Worm (Caenorhabditis elegans): Measurements from ENCODE around the gene pges-2.

The pges-2 gene

DNA sequence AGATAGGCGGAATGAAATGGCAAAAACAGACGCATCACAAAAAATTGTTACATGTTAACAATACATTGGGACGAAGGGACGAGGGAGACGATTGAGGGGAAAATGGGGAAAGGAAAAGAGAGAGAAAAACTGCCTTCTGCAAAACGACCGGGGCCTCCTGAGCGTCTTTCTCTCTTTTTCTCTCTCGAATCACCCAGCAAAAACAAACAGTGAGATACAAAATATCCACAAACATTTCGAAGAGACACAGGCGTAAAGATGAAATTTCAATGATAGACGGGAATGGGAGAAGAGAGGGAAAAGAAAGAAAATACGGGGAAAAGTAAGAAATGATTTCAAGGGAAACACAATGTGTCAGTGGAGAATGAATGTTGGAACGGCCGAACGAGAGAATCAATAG, 21.6 kb downstream of the pges-2 start (continued):
- TF ChIP-seq unc-86 (tag; optimal IDR thresholded peaks at IDR 0.05) (no peak), ztf-4 (tag; optimal IDR thresholded peaks at IDR 0.05) (no peak), nhr-11 (tag; optimal IDR thresholded peaks at IDR 0.05) (no peak), isw-1 (GFP tag; IDR thresholded peaks at IDR 0.05) (no peak), C34B4.2 (tag; optimal IDR thresholded peaks at IDR 0.05) (no peak), lin-39 (tag; optimal IDR thresholded peaks at IDR 0.05) (no peak)

DNA sequence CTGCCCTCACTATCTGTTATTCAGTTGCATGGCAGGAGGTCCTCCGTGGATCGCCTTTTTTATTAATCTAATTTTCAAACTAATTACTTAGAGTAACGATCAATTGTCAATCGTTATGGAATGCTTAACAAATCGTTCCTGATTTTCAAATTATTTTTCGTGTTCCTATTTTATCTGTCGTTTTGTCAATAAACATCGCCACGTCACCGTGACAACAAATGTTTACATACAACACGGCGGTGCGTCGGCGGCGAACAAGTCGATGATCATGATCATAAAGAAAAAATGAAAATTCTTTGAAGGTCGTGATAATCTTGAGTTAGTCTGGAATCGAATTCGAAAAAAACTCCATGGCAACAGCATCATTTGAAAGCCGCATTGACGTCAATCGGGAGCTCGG, 22.1 kb downstream of the pges-2 start:
- no peak for TF ChIP-seq lir-3 (tag; optimal IDR thresholded peaks at IDR 0.05; ENCODE audit: poor library complexity)
- peak; percentile 15 for TF ChIP-seq dsc-1 (tag; optimal IDR thresholded peaks at IDR 0.05)

ce11 chrIV:10344621-10345020, 23.0 kb downstream of the pges-2 start:
- TF ChIP-seq fkh-4 (tag; optimal IDR thresholded peaks at IDR 0.05; ENCODE audit: borderline replicate concordance) (no peak), nhr-71 (tag; optimal IDR thresholded peaks at IDR 0.05) (peak; percentile 56), nhr-47 (tag; optimal IDR thresholded peaks at IDR 0.05) (no peak), elt-2 (tag; optimal IDR thresholded peaks at IDR 0.05) (no peak), grh-1 (GFP tag; IDR thresholded peaks at IDR 0.05) (no peak), skn-1 (tag; optimal IDR thresholded peaks at IDR 0.05) (no peak), dsc-1 (tag; optimal IDR thresholded peaks at IDR 0.05) (peak; percentile 24), tbx-2 (tag; optimal IDR thresholded peaks at IDR 0.05) (peak; percentile 55), egl-27 (tag; optimal IDR thresholded peaks at IDR 0.05) (no peak), xbp-1 (tag; optimal IDR thresholded peaks at IDR 0.05) (peak; percentile 23), egl-13 (tag; optimal IDR thresholded peaks at IDR 0.05) (peak; percentile 20), hpl-2 (GFP tag; optimal IDR thresholded peaks at IDR 0.05) (no peak), nhr-11 (tag; optimal IDR thresholded peaks at IDR 0.05) (no peak), zip-4 (GFP tag; optimal IDR thresholded peaks at IDR 0.05) (no peak), swsn-7 (tag; optimal IDR thresholded peaks at IDR 0.05) (peak; percentile 46), ama-1 (optimal IDR thresholded peaks at IDR 0.05) (no peak), C04F5.9 (tag; optimal IDR thresholded peaks at IDR 0.05) (no peak), lsy-2 (tag; optimal IDR thresholded peaks at IDR 0.05) (peak; percentile 28 to 43), hlh-4 (tag; optimal IDR thresholded peaks at IDR 0.05) (no peak), Y116A8C.19 (tag; optimal IDR thresholded peaks at IDR 0.05; ENCODE audit: borderline replicate concordance) (no peak), efl-3 (GFP tag; optimal IDR thresholded peaks at IDR 0.05) (no peak), nhr-77 (tag; optimal IDR thresholded peaks at IDR 0.05) (no peak), lin-14 (GFP tag; optimal IDR thresholded peaks at IDR 0.05) (peak; percentile 80), ceh-82 (tag; optimal IDR thresholded peaks at IDR 0.05) (peak in 2 of 3 experiments; percentile 14 to 63), snu-23 (GFP tag; optimal IDR thresholded peaks at IDR 0.05) (peak; percentile 55), nhr-12 (tag; optimal IDR thresholded peaks at IDR 0.05) (no peak), dpl-1 (GFP tag; optimal IDR thresholded peaks at IDR 0.05) (no peak), ceh-8 (GFP tag; optimal IDR thresholded peaks at IDR 0.05) (no peak), nhr-90 (tag; optimal IDR thresholded peaks at IDR 0.05; ENCODE audit: poor library complexity) (no peak), lin-35 (GFP tag; optimal IDR thresholded peaks at IDR 0.05) (peak in 1 of 2 experiments; percentile 22), sptf-1 (tag; optimal IDR thresholded peaks at IDR 0.05) (no peak), ces-1 (GFP tag; optimal IDR thresholded peaks at IDR 0.05) (no peak), rnt-1 (tag; optimal IDR thresholded peaks at IDR 0.05) (peak; percentile 70), fkh-10 (GFP tag; optimal IDR thresholded peaks at IDR 0.05) (peak; percentile 15), fkh-8 (tag; optimal IDR thresholded peaks at IDR 0.05) (peak; percentile 52), unc-62 (GFP tag; optimal IDR thresholded peaks at IDR 0.05) (no peak), mef-2 (tag; optimal IDR thresholded peaks at IDR 0.05) (no peak), mep-1 (tag; optimal IDR thresholded peaks at IDR 0.05) (peak; percentile 61), efl-1 (optimal IDR thresholded peaks at IDR 0.05) (peak in 1 of 2 experiments; percentile 41), efl-1 (GFP tag; optimal IDR thresholded peaks at IDR 0.05 in 1 of 2) (no peak)
